Worm (Caenorhabditis elegans) whole organism, L1 larva: ENCODE results near the gene F43C11.10.

Experiments used
- efl-1 ChIP-seq, 4 experiments: fragments of 150-350 bp; optimal IDR thresholded peaks in 3 of 4; peaks in 1 of 4; 1 replicate in 1 of 4; 2 replicates in 3 of 4; lab custom pipeline; 2014; ENCODE audit warnings: missing biosample characterization in 2 of 4, missing genetic modification characterization in 2 of 4, missing genetic modification reagents in 2 of 4
- lin-35 ChIP-seq, 2 experiments: fragments of 150-350 bp; optimal IDR thresholded peaks; 2 replicates each; lab custom pipeline; 2014; ENCODE audit warnings: missing biosample characterization in 2 of 2, missing genetic modification characterization in 2 of 2, missing genetic modification reagents in 2 of 2
- lsy-2 ChIP-seq, 2 experiments: fragments of 150-350 bp; optimal IDR thresholded peaks; 2 replicates each; lab custom pipeline; 2014; ENCODE audit warnings: missing biosample characterization in 2 of 2, missing genetic modification characterization in 2 of 2
- nhr-237 ChIP-seq: fragments of 150-350 bp; optimal IDR thresholded peaks from 2 replicates; lab custom pipeline; 2014; ENCODE audit warnings: missing biosample characterization, missing genetic modification characterization
- nhr-47 ChIP-seq: sonication (generic microtip); optimal IDR thresholded peaks from 2 replicates; lab custom pipeline; 2016; ENCODE audit warnings: mild to moderate bottlenecking, missing genetic modification characterization, moderate library complexity, missing compliant biosample characterization

F43C11.10 gene

DNA sequence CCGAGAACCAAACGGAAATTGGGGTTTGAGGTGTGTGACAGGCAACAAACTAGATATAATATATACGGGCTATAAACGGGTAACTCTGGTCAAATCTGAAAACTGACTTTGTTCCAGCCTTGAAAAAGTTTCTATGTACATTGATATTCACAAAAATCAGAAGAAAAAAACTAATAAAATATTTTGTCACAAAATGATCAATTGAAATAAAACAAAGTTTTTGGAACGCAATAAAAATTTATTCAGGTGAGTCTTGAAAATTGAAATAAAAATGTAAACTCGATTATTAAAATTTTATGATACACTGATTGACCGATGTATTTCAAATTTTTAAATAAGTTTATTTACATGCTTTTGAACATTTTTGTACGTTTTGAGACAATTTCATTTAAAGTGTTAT lies 50.1 kb downstream of the F43C11.10 start, which contains the start of gene B0281.6:
Gene B0281.6, minus strand, starts transcription at position 101 of the 400 bp plus-strand sequence.
- no peak for TF ChIP-seq nhr-47 (tag; lab: Kevin White, UChicago)
- TF ChIP-seq efl-1 (optimal IDR thresholded peaks at IDR 0.05; lab: Kevin White, UChicago): no peak
- TF ChIP-seq efl-1 (GFP tag; optimal IDR thresholded peaks at IDR 0.05 in 1 of 2; lab: Kevin White, UChicago): peak in 1 of 2 experiments; percentile 22
- TF ChIP-seq, all 84 proteins: peak for 1

ce11 chrII:2300861-2301260 lies 51.6 kb downstream of the F43C11.10 start, which contains the start of gene B0281.5:
Gene B0281.5, minus strand, starts transcription at chrII:2300961.
- TF ChIP-seq lin-35 (GFP tag; optimal IDR thresholded peaks at IDR 0.05; lab: Kevin White, UChicago) (no peak), nhr-237 (tag; lab: Kevin White, UChicago) (no peak), nhr-47 (tag; lab: Kevin White, UChicago) (no peak), lsy-2 (tag; optimal IDR thresholded peaks at IDR 0.05; lab: Kevin White, UChicago) (no peak)
